Worm (Caenorhabditis elegans): ENCODE data around the gene nhr-21.

nhr-21 gene

DNA sequence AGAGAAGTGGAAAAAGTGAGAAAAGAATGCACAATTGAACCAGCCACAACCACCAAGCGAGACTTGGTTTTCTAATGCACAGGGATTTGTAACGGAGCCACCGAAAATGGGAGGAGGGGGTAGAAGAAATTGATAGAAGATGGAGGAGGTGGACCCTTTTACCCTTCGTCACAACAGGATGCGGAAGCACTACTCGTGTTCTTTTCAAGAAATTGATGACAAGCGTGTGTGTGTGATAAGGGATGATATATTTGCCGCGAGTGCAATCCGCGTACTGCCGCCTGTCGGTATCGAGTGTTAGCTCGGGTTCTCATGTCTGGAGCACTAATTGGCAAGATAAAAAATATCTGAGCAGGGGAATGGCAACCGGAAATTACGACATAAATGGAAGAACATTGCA lies 15.1 kb upstream of the nhr-21 start, which contains the start of gene F21D12.3:
Gene F21D12.3, minus strand, starts transcription at position 101 of the 400 bp plus-strand sequence.
- no peak for TF ChIP-seq Y55F3AM.14 (GFP tag; optimal IDR thresholded peaks at IDR 0.05)
- TF ChIP-seq sma-9 (GFP tag; optimal IDR thresholded peaks at IDR 0.05) = no peak
- no peak for TF ChIP-seq sma-9 (tag; optimal IDR thresholded peaks at IDR 0.05)
- peak; percentile 44 for TF ChIP-seq unc-55 (GFP tag; optimal IDR thresholded peaks at IDR 0.05)

DNA sequence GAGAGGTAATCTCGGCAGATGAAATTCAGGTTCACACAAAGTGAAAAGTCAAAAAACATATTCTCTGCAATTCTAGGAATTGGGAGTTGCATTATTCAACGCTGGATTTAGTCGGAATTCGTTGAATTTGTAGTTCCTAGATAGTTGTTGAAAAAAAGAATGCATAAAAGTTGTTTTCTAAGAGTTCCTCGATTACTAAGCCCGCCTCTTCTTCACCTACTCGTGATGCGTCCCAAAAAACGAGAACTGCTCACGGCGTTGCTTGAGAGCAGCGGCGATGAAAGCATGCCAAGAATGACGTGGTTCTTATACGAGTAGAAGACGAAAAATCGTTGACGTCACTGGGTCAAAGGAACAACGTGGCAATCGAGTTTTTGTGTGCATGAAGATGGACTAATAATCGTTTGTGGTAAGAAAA lies 14.0 kb upstream of the nhr-21 start:
- TF ChIP-seq ztf-11 (tag; optimal IDR thresholded peaks at IDR 0.05) (no peak), ama-1 (optimal IDR thresholded peaks at IDR 0.05) (peak; percentile 16), unc-55 (GFP tag; optimal IDR thresholded peaks at IDR 0.05) (peak; percentile 55), crh-2 (tag; optimal IDR thresholded peaks at IDR 0.05) (peak; percentile 86), F13H6.1 (tag; optimal IDR thresholded peaks at IDR 0.05) (peak; percentile 23), sem-4 (tag; optimal IDR thresholded peaks at IDR 0.05) (peak; percentile 19), mab-5 (tag; optimal IDR thresholded peaks at IDR 0.05) (no peak), fos-1 (tag; optimal IDR thresholded peaks at IDR 0.05) (peak; percentile 4), nhr-129 (tag; optimal IDR thresholded peaks at IDR 0.05) (peak; percentile 25), lsy-2 (tag; optimal IDR thresholded peaks at IDR 0.05) (peak in 1 of 2 experiments; percentile 50), sma-9 (GFP tag; optimal IDR thresholded peaks at IDR 0.05) (peak; percentile 52), sma-9 (tag; optimal IDR thresholded peaks at IDR 0.05) (no peak), C34F6.9 (tag; optimal IDR thresholded peaks at IDR 0.05) (peak; percentile 44), lin-39 (tag; optimal IDR thresholded peaks at IDR 0.05) (no peak)

DNA sequence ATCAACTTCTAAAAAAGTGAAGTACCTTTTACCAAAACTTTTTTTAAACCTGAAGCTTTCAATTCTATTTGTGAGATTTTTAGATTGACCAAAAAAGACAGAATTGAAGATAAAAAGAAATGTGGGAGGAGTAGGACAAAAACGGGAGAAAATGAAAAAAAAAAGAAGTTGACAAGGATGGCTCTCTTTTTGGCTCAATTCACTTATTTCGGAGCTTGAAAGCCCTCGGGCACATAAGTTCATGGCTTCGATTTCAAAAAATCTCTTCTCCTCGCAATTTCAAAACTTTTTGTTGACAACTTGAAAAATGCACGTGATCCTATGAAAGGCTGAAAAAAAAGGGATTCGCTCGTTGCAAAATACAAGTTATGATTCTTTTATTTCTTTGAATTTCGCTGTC lies 12.8 kb upstream of the nhr-21 start:
- TF ChIP-seq mbf-1 (tag; optimal IDR thresholded peaks at IDR 0.05) (no peak), mdl-1 (tag; optimal IDR thresholded peaks at IDR 0.05) (no peak), ceh-16 (tag; optimal IDR thresholded peaks at IDR 0.05) (no peak), elt-3 (tag; optimal IDR thresholded peaks at IDR 0.05) (no peak), ztf-4 (tag; optimal IDR thresholded peaks at IDR 0.05) (no peak), mab-5 (tag; optimal IDR thresholded peaks at IDR 0.05) (no peak), skn-1 (tag; optimal IDR thresholded peaks at IDR 0.05) (no peak), aly-2 (tag; optimal IDR thresholded peaks at IDR 0.05) (no peak), snpc-4 (tag; optimal IDR thresholded peaks at IDR 0.05) (no peak), fos-1 (tag; optimal IDR thresholded peaks at IDR 0.05) (no peak), unc-55 (GFP tag; optimal IDR thresholded peaks at IDR 0.05) (no peak), nhr-77 (tag; optimal IDR thresholded peaks at IDR 0.05) (no peak), ztf-1 (GFP tag; conservative IDR thresholded peaks at IDR 0.05) (no peak), lsy-2 (tag; optimal IDR thresholded peaks at IDR 0.05) (no peak), ama-1 (optimal IDR thresholded peaks at IDR 0.05) (no peak)

DNA sequence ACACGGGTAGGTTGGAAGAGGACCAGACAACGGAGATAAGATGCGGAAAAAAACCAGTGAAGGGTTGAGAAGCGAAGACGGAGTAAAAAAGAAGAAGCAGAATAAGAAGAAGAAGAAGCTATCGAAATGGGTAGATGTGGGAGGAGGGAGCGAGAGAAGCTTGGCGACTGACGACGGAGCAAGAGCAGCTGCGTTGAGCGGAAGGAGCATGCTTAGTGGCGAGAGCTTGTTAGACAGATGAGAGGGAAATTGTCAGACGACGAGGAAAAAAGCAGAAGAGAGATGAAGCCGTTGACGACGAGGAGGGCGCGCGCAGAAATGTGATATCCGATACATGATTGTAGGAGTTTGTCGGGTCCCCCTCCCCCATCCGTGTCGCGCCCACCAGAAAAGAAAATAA lies 12.0 kb upstream of the nhr-21 start:
- TF ChIP-seq crh-2 (tag; optimal IDR thresholded peaks at IDR 0.05) = peak; percentile 39
- TF ChIP-seq snpc-4 (tag; optimal IDR thresholded peaks at IDR 0.05) = no peak
- no peak for TF ChIP-seq ztf-11 (tag; optimal IDR thresholded peaks at IDR 0.05)
- TF ChIP-seq dmd-4 (tag; optimal IDR thresholded peaks at IDR 0.05) = no peak
- no peak for TF ChIP-seq aly-2 (tag; optimal IDR thresholded peaks at IDR 0.05)
- no peak for TF ChIP-seq alr-1 (tag; optimal IDR thresholded peaks at IDR 0.05)
- TF ChIP-seq Y55F3AM.14 (GFP tag; optimal IDR thresholded peaks at IDR 0.05) = peak; percentile 51
- peak; percentile 48 for TF ChIP-seq mab-5 (tag; optimal IDR thresholded peaks at IDR 0.05)
- TF ChIP-seq nhr-25 (tag; optimal IDR thresholded peaks at IDR 0.05) = no peak
- TF ChIP-seq lsy-2 (tag; optimal IDR thresholded peaks at IDR 0.05) = peak in 1 of 2 experiments; percentile 65
- peak; percentile 43 for TF ChIP-seq lin-11 (tag; optimal IDR thresholded peaks at IDR 0.05)
- no peak for TF ChIP-seq elt-3 (tag; optimal IDR thresholded peaks at IDR 0.05)
- TF ChIP-seq nhr-129 (tag; optimal IDR thresholded peaks at IDR 0.05) = peak; percentile 79
- no peak for TF ChIP-seq nhr-23 (tag; optimal IDR thresholded peaks at IDR 0.05)
- TF ChIP-seq unc-55 (GFP tag; optimal IDR thresholded peaks at IDR 0.05) = peak; percentile 64
- no peak for TF ChIP-seq blmp-1 (tag; optimal IDR thresholded peaks at IDR 0.05; ENCODE audit: insufficient read depth)
- TF ChIP-seq ztf-1 (GFP tag; conservative IDR thresholded peaks at IDR 0.05) = no peak
- no peak for TF ChIP-seq unc-62 (GFP tag; optimal IDR thresholded peaks at IDR 0.05)
- TF ChIP-seq sem-4 (tag; optimal IDR thresholded peaks at IDR 0.05) = peak; percentile 52
- TF ChIP-seq unc-39 (tag; optimal IDR thresholded peaks at IDR 0.05) = no peak
- peak; percentile 75 for TF ChIP-seq F13H6.1 (tag; optimal IDR thresholded peaks at IDR 0.05)
- no peak for TF ChIP-seq R02D3.7 (tag; optimal IDR thresholded peaks at IDR 0.05)
- no peak for TF ChIP-seq nhr-21 (tag; optimal IDR thresholded peaks at IDR 0.05)
- no peak for TF ChIP-seq nhr-10 (tag; optimal IDR thresholded peaks at IDR 0.05)
- TF ChIP-seq C34F6.9 (tag; optimal IDR thresholded peaks at IDR 0.05) = peak; percentile 76
- peak; percentile 62 for TF ChIP-seq sma-9 (GFP tag; optimal IDR thresholded peaks at IDR 0.05)
- no peak for TF ChIP-seq sma-9 (tag; optimal IDR thresholded peaks at IDR 0.05)
- no peak for TF ChIP-seq nhr-237 (tag; optimal IDR thresholded peaks at IDR 0.05)
- no peak for TF ChIP-seq egl-27 (tag; optimal IDR thresholded peaks at IDR 0.05)
- TF ChIP-seq ama-1 (optimal IDR thresholded peaks at IDR 0.05) = no peak
- no peak for TF ChIP-seq skn-1 (tag; optimal IDR thresholded peaks at IDR 0.05)
- TF ChIP-seq mbf-1 (tag; optimal IDR thresholded peaks at IDR 0.05) = no peak
- no peak for TF ChIP-seq nhr-12 (tag; optimal IDR thresholded peaks at IDR 0.05)
- TF ChIP-seq nhr-77 (tag; optimal IDR thresholded peaks at IDR 0.05) = no peak
- no peak for TF ChIP-seq elt-1 (tag; optimal IDR thresholded peaks at IDR 0.05)
- TF ChIP-seq ceh-82 (tag; optimal IDR thresholded peaks at IDR 0.05) = no peak
- no peak for TF ChIP-seq ceh-16 (tag; optimal IDR thresholded peaks at IDR 0.05)
- TF ChIP-seq peb-1 (tag; optimal IDR thresholded peaks at IDR 0.05) = no peak
- no peak for TF ChIP-seq fos-1 (tag; optimal IDR thresholded peaks at IDR 0.05)
- no peak for TF ChIP-seq lin-39 (tag; optimal IDR thresholded peaks at IDR 0.05)
- peak; percentile 48 to 53 for TF ChIP-seq mdl-1 (tag; optimal IDR thresholded peaks at IDR 0.05)
- no peak for TF ChIP-seq nhr-6 (tag; optimal IDR thresholded peaks at IDR 0.05)
- TF ChIP-seq sma-3 (GFP tag; optimal IDR thresholded peaks at IDR 0.05) = no peak
